Worm (Caenorhabditis elegans) whole organism, early embryonic: ENCODE data around the gene Y43F8B.25.

Experiments
- B0310.2 ChIP-seq: sonication (generic microtip); optimal IDR thresholded peaks from 2 replicates; lab custom pipeline; 2016; ENCODE audit warnings: mild to moderate bottlenecking, missing genetic modification characterization, missing compliant biosample characterization
- F13C5.2 ChIP-seq: sonication (generic microtip); optimal IDR thresholded peaks from 2 replicates; lab custom pipeline; 2017; ENCODE audit warnings: mild to moderate bottlenecking, missing genetic modification characterization, inconsistent platforms, missing compliant biosample characterization
- aly-1 ChIP-seq: sonication (generic microtip); optimal IDR thresholded peaks from 2 replicates; lab custom pipeline; 2016; ENCODE audit warnings: missing genetic modification characterization, missing compliant biosample characterization
- ama-1 ChIP-seq: fragments of 150-350 bp; optimal IDR thresholded peaks from 2 replicates; lab custom pipeline; 2014
- ceh-13 ChIP-seq: fragments of 200-800 bp; sonication (Bioruptor generic); optimal IDR thresholded peaks from 2 replicates; lab custom pipeline; 2018; ENCODE audit warnings: mild to moderate bottlenecking, missing genetic modification characterization, missing compliant biosample characterization
- ceh-36 ChIP-seq: sonication (generic microtip); optimal IDR thresholded peaks from 2 replicates; lab custom pipeline; 2016; ENCODE audit warnings: missing genetic modification characterization, inconsistent platforms, missing compliant biosample characterization
- ets-7 ChIP-seq: sonication (generic microtip); optimal IDR thresholded peaks from 2 replicates; lab custom pipeline; 2016; ENCODE audit warnings: missing genotype, missing genetic modification characterization, missing compliant biosample characterization
- flt-1 ChIP-seq: fragments of 200-800 bp; sonication (Bioruptor generic); IDR thresholded peaks from 2 replicates; pipeline ENCODE4 v1.3.6; 2022; ENCODE audit warnings: missing genetic modification characterization, missing compliant biosample characterization
- hmbx-1 ChIP-seq: sonication (generic microtip); optimal IDR thresholded peaks from 2 replicates; lab custom pipeline; 2016; ENCODE audit warnings: mild to moderate bottlenecking, missing genetic modification characterization, missing compliant biosample characterization
- hmg-4 ChIP-seq: fragments of 200-800 bp; sonication (Bioruptor generic); optimal IDR thresholded peaks from 2 replicates; lab custom pipeline; 2018; ENCODE audit warnings: mild to moderate bottlenecking, missing genetic modification characterization, missing compliant biosample characterization
- hnd-1 ChIP-seq: sonication (generic microtip); optimal IDR thresholded peaks from 2 replicates; lab custom pipeline; 2016; ENCODE audit warnings: missing genetic modification characterization, missing compliant biosample characterization
- pes-1 ChIP-seq: fragments of 200-800 bp; sonication (Bioruptor generic); IDR thresholded peaks from 2 replicates; pipeline ENCODE4 v1.3.6; 2022; ENCODE audit warnings: missing genetic modification reagents, missing genetic modification characterization, missing compliant biosample characterization
- scrt-1 ChIP-seq: fragments of 200-800 bp; sonication (Bioruptor generic); IDR thresholded peaks from 2 replicates; pipeline ENCODE4 v1.3.6; 2022; ENCODE audit warnings: missing genetic modification characterization, missing compliant biosample characterization
- sea-1 ChIP-seq: fragments of 200-800 bp; sonication (Bioruptor generic); conservative IDR thresholded peaks from 2 replicates; pipeline ENCODE4 v1.3.6; 2022; ENCODE audit warnings: missing genetic modification characterization, missing compliant biosample characterization
- tbx-11 ChIP-seq: fragments of 200-800 bp; sonication (Bioruptor generic); IDR thresholded peaks from 2 replicates; pipeline ENCODE4 v1.3.6; 2022; ENCODE audit warnings: missing genetic modification characterization, missing compliant biosample characterization
- tbx-37 ChIP-seq: fragments of 200-800 bp; sonication (Bioruptor generic); conservative IDR thresholded peaks from 2 replicates; pipeline ENCODE4 v1.3.6; 2022; ENCODE audit warnings: missing genetic modification reagents, missing genetic modification characterization, missing compliant biosample characterization
- tra-4 ChIP-seq: sonication (generic microtip); optimal IDR thresholded peaks from 2 replicates; lab custom pipeline; 2017; ENCODE audit warnings: missing genetic modification characterization, missing compliant biosample characterization

Gene Y43F8B.25

ce11 chrV:19445442-19445841 lies 17.3 kb upstream of the Y43F8B.25 start, which contains the start of gene M04C3.1:
TSS of gene M04C3.1 (minus strand) at chrV:19445605.
- no peak for TF ChIP-seq ets-7 (tag; lab: Kevin White, UChicago)
- no peak for TF ChIP-seq tbx-11 (GFP tag; lab: Robert Waterston, UW)
- TF ChIP-seq sea-1 (GFP tag; lab: Robert Waterston, UW) = no peak
- TF ChIP-seq tra-4 = no peak
- TF ChIP-seq hmg-4 (GFP tag; lab: Kevin White, UChicago) = no peak

- TF ChIP-seq ceh-36 (tag; lab: Kevin White, UChicago) = no peak
Observed at ce11 chrV:19448805-19449204, 13.9 kb upstream of the Y43F8B.25 start, which contains the start of gene M04C3.2. TSS of gene M04C3.2 (minus strand) at chrV:19448905.

- TF ChIP-seq ama-1 (lab: Kevin White, UChicago) = no peak
- TF ChIP-seq F13C5.2 (tag; lab: Kevin White, UChicago) = no peak
- TF ChIP-seq ceh-36 (tag; lab: Kevin White, UChicago) = no peak
- no peak for TF ChIP-seq hmbx-1 (tag; lab: Kevin White, UChicago)
- no peak for TF ChIP-seq B0310.2 (tag; lab: Kevin White, UChicago)
- TF ChIP-seq hmg-4 (GFP tag; lab: Kevin White, UChicago) = no peak
- TF ChIP-seq tra-4 = no peak
- TF ChIP-seq hnd-1 = no peak
- TF ChIP-seq flt-1 = no peak
- no peak for TF ChIP-seq tbx-11 (GFP tag; lab: Robert Waterston, UW)
- TF ChIP-seq pes-1 (GFP tag; lab: Robert Waterston, UW) = no peak
- no peak for TF ChIP-seq ceh-13 (GFP tag; lab: Kevin White, UChicago)
- TF ChIP-seq aly-1 (tag; lab: Kevin White, UChicago) = no peak
- no peak for TF ChIP-seq scrt-1 (GFP tag; lab: Robert Waterston, UW)
- TF ChIP-seq tbx-37 (GFP tag; lab: Robert Waterston, UW) = no peak
- TF ChIP-seq ets-7 (tag; lab: Kevin White, UChicago) = no peak
- TF ChIP-seq sea-1 (GFP tag; lab: Robert Waterston, UW) = no peak
Observed at ce11 chrV:19449544-19449943, 13.2 kb upstream of the Y43F8B.25 start, which contains the start of gene M04C3.5. TSS of gene M04C3.5 (plus strand) at chrV:19449733.

- TF ChIP-seq tbx-11 (GFP tag; lab: Robert Waterston, UW) = no peak
- no peak for TF ChIP-seq ets-7 (tag; lab: Kevin White, UChicago)
- no peak for TF ChIP-seq ceh-13 (GFP tag; lab: Kevin White, UChicago)
- TF ChIP-seq ama-1 (lab: Kevin White, UChicago) = no peak
- no peak for TF ChIP-seq F13C5.2 (tag; lab: Kevin White, UChicago)
- no peak for TF ChIP-seq tra-4
- TF ChIP-seq scrt-1 (GFP tag; lab: Robert Waterston, UW) = no peak
- TF ChIP-seq aly-1 (tag; lab: Kevin White, UChicago) = no peak
- TF ChIP-seq flt-1 = no peak
- TF ChIP-seq tbx-37 (GFP tag; lab: Robert Waterston, UW) = no peak
- TF ChIP-seq hmg-4 (GFP tag; lab: Kevin White, UChicago) = no peak
- TF ChIP-seq hnd-1 = no peak
- TF ChIP-seq hmbx-1 (tag; lab: Kevin White, UChicago) = no peak
- TF ChIP-seq B0310.2 (tag; lab: Kevin White, UChicago) = no peak
- no peak for TF ChIP-seq sea-1 (GFP tag; lab: Robert Waterston, UW)
- TF ChIP-seq pes-1 (GFP tag; lab: Robert Waterston, UW) = no peak
- TF ChIP-seq ceh-36 (tag; lab: Kevin White, UChicago) = no peak
Observed at ce11 chrV:19455650-19456049, 7.1 kb upstream of the Y43F8B.25 start, which contains the start of the genes Y43F8B.13 and Y43F8B.14. TSS of gene Y43F8B.13 (plus strand) at chrV:19455950. TSS of gene Y43F8B.14 (minus strand) at chrV:19455971.

- TF ChIP-seq hmbx-1 (tag; lab: Kevin White, UChicago) = no peak
- no peak for TF ChIP-seq aly-1 (tag; lab: Kevin White, UChicago)
- TF ChIP-seq F13C5.2 (tag; lab: Kevin White, UChicago) = no peak
- TF ChIP-seq scrt-1 (GFP tag; lab: Robert Waterston, UW) = no peak
- TF ChIP-seq flt-1 = no peak
- no peak for TF ChIP-seq hnd-1
- TF ChIP-seq ceh-36 (tag; lab: Kevin White, UChicago) = no peak
- TF ChIP-seq pes-1 (GFP tag; lab: Robert Waterston, UW) = no peak
- no peak for TF ChIP-seq sea-1 (GFP tag; lab: Robert Waterston, UW)
- TF ChIP-seq ets-7 (tag; lab: Kevin White, UChicago) = no peak
- TF ChIP-seq tbx-11 (GFP tag; lab: Robert Waterston, UW) = no peak
- no peak for TF ChIP-seq ceh-13 (GFP tag; lab: Kevin White, UChicago)
- no peak for TF ChIP-seq B0310.2 (tag; lab: Kevin White, UChicago)
- no peak for TF ChIP-seq ama-1 (lab: Kevin White, UChicago)
- no peak for TF ChIP-seq hmg-4 (GFP tag; lab: Kevin White, UChicago)
- no peak for TF ChIP-seq tbx-37 (GFP tag; lab: Robert Waterston, UW)
- no peak for TF ChIP-seq tra-4
Observed at ce11 chrV:19457120-19457519, 5.6 kb upstream of the Y43F8B.25 start, which contains the start of gene Y43F8B.24. TSS of gene Y43F8B.24 (plus strand) at chrV:19457420.

ce11 chrV:19462020-19462419 lies 692 bp upstream of the Y43F8B.25 start, which contains the start of gene Y43F8B.15:
TSS of gene Y43F8B.15 (minus strand) at chrV:19462120.
- TF ChIP-seq flt-1 = no peak
- no peak for TF ChIP-seq tra-4

- no peak for TF ChIP-seq ceh-36 (tag; lab: Kevin White, UChicago)
- no peak for TF ChIP-seq sea-1 (GFP tag; lab: Robert Waterston, UW)
- TF ChIP-seq tbx-11 (GFP tag; lab: Robert Waterston, UW) = no peak
- TF ChIP-seq aly-1 (tag; lab: Kevin White, UChicago) = no peak
- TF ChIP-seq flt-1 = no peak
- TF ChIP-seq scrt-1 (GFP tag; lab: Robert Waterston, UW) = no peak
- TF ChIP-seq tbx-37 (GFP tag; lab: Robert Waterston, UW) = no peak
- no peak for TF ChIP-seq ama-1 (lab: Kevin White, UChicago)
- TF ChIP-seq hmbx-1 (tag; lab: Kevin White, UChicago) = no peak
- no peak for TF ChIP-seq F13C5.2 (tag; lab: Kevin White, UChicago)
- no peak for TF ChIP-seq ets-7 (tag; lab: Kevin White, UChicago)
- no peak for TF ChIP-seq hmg-4 (GFP tag; lab: Kevin White, UChicago)
- no peak for TF ChIP-seq B0310.2 (tag; lab: Kevin White, UChicago)
- no peak for TF ChIP-seq ceh-13 (GFP tag; lab: Kevin White, UChicago)
- TF ChIP-seq tra-4 = no peak
Observed at ce11 chrV:19467574-19467973, 4.9 kb downstream of the Y43F8B.25 start, which contains the start of gene Y43F8B.23. TSS of gene Y43F8B.23 (minus strand) at chrV:19467648.
